Fruit fly (Drosophila melanogaster): ENCODE data around the gene Keap1.

Gene Keap1

DNA sequence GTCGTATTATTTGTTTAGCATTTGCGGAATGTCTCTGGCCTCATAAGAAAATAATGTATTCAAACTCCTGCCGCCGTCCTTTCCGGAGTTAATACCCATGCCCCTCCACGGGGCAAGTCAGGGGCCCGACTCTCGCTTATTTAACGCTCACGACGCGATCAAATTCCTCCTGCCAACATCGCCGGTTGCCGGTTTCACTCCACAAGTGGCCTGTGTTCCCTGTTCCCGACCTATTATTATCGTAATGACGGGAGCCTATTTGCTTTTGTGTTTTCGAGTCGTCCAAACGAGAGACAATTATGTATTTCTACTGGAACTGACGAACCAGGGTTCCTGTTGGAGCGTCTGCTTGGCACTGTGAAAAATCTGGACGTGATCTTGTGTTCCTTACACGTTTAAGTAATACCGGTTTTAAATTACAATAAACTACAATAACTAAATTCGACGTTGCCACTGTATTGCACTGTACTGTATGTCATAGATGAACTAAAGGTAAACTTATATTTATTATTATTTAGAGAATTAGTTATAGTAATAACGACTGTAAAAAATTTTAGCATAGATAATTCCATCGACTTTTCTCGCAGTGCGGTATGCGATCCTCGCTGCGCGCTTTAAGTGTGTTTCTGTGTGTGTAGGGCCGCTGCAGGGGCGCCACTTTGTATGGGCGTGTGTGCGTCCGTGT, 27.1 kb downstream of the Keap1 start (continued):
- TF ChIP-seq CG12071 (GFP tag; optimal IDR thresholded peaks at IDR 0.05) (no peak), ftz-f1 (GFP tag; optimal IDR thresholded peaks at IDR 0.05) (no peak), klu (GFP tag; IDR thresholded peaks at IDR 0.05) (no peak), cas (GFP tag; IDR thresholded peaks at IDR 0.05) (no peak), CG17568 (GFP tag; optimal IDR thresholded peaks at IDR 0.05) (no peak), Kr (GFP tag; optimal IDR thresholded peaks at IDR 0.05) (peak; percentile 5), CG9817 (tag; optimal IDR thresholded peaks at IDR 0.05) (no peak), Dfd (GFP tag; optimal IDR thresholded peaks at IDR 0.05) (no peak), CG31224 (GFP tag; IDR thresholded peaks at IDR 0.05) (no peak), yki (optimal IDR thresholded peaks at IDR 0.05) (no peak), HmgZ (tag; optimal IDR thresholded peaks at IDR 0.05) (no peak), D19B (GFP tag; optimal IDR thresholded peaks at IDR 0.05) (no peak), CG31365 (tag; optimal IDR thresholded peaks at IDR 0.05) (no peak), CG12769 (tag; optimal IDR thresholded peaks at IDR 0.05) (no peak), CG31441 (GFP tag; IDR thresholded peaks at IDR 0.05) (no peak), zf30C (GFP tag; optimal IDR thresholded peaks at IDR 0.05) (peak; percentile 99), Hr78 (GFP tag; optimal IDR thresholded peaks at IDR 0.05) (no peak), H15 (GFP tag; IDR thresholded peaks at IDR 0.05) (no peak), CG17829 (tag; optimal IDR thresholded peaks at IDR 0.05) (peak; percentile 81), bcd (GFP tag; optimal IDR thresholded peaks at IDR 0.05) (peak; percentile 6), emc (GFP tag; optimal IDR thresholded peaks at IDR 0.05) (no peak), CG11398 (GFP tag; optimal IDR thresholded peaks at IDR 0.05) (no peak), unpg (GFP tag; optimal IDR thresholded peaks at IDR 0.05) (peak; percentile 41), peb (GFP tag; IDR thresholded peaks at IDR 0.05) (no peak), ci (GFP tag; IDR thresholded peaks at IDR 0.05) (peak; percentile 8; the same call in 1 of the 3 replicates), dysf (GFP tag; IDR thresholded peaks at IDR 0.05) (no peak), ab (GFP tag; optimal IDR thresholded peaks at IDR 0.05) (no peak), CG3407 (GFP tag; optimal IDR thresholded peaks at IDR 0.05) (peak; percentile 8), CG12219 (GFP tag; optimal IDR thresholded peaks at IDR 0.05) (no peak), CG17328 (GFP tag; IDR thresholded peaks at IDR 0.05) (peak; percentile 52; the same call in 1 of the 2 replicates), Hey (tag; optimal IDR thresholded peaks at IDR 0.05) (no peak), cato (GFP tag; optimal IDR thresholded peaks at IDR 0.05; ENCODE audit: borderline replicate concordance) (peak; percentile 18), CoRest (tag; optimal IDR thresholded peaks at IDR 0.05) (peak; percentile 45), Blimp-1 (GFP tag; optimal IDR thresholded peaks at IDR 0.05) (no peak), ham (GFP tag; IDR thresholded peaks at IDR 0.05) (no peak), Oli (tag; optimal IDR thresholded peaks at IDR 0.05) (peak; percentile 32), B-H2 (GFP tag; optimal IDR thresholded peaks at IDR 0.05) (no peak), nerfin-2 (GFP tag; IDR thresholded peaks at IDR 0.05; ENCODE audit: partially characterized antibody) (no peak), zfh2 (GFP tag; optimal IDR thresholded peaks at IDR 0.05) (no peak), Sry-δ (GFP tag; optimal IDR thresholded peaks at IDR 0.05) (no peak), nau (GFP tag; optimal IDR thresholded peaks at IDR 0.05) (no peak), CG17612 (GFP tag; IDR thresholded peaks at IDR 0.05) (no peak), sens-2 (GFP tag; IDR thresholded peaks at IDR 0.05) (0 out of 2 replicates have a peak, but pooled peaks have one; percentile 26), danr (GFP tag; IDR thresholded peaks at IDR 0.05) (no peak), Meics (GFP tag; optimal IDR thresholded peaks at IDR 0.05) (no peak), sug (tag; optimal IDR thresholded peaks at IDR 0.05) (no peak), bab2 (GFP tag; optimal IDR thresholded peaks at IDR 0.05) (no peak), E2f2 (GFP tag; IDR thresholded peaks at IDR 0.05) (no peak), trem (tag; optimal IDR thresholded peaks at IDR 0.05) (peak; percentile 52), amos (GFP tag; IDR thresholded peaks at IDR 0.05; ENCODE audit: partially characterized antibody) (no peak), Max (GFP tag; optimal IDR thresholded peaks at IDR 0.05) (peak; percentile 18)

All from whole organism, embryonic.